Worm (Caenorhabditis elegans) whole organism, L4 larva: ENCODE results near the gene amt-1.

Experiments
- F10B5.3 ChIP-seq: sonication (generic microtip); optimal IDR thresholded peaks from 2 replicates; lab custom pipeline; 2016; ENCODE audit warnings: mild to moderate bottlenecking, missing genetic modification characterization, missing compliant biosample characterization
- F44E2.7 ChIP-seq: fragments of 200-800 bp; sonication (Bioruptor generic); IDR thresholded peaks from 2 replicates; pipeline ENCODE4 v2.1.2; 2022; ENCODE audit warnings: missing genetic modification characterization, missing compliant biosample characterization
- F49E8.2 ChIP-seq: sonication (generic microtip); optimal IDR thresholded peaks from 2 replicates; lab custom pipeline; 2016; ENCODE audit warnings: missing compliant biosample characterization, mild to moderate bottlenecking, missing genetic modification characterization, borderline replicate concordance
- Y105C5A.15 ChIP-seq: fragments of 200-800 bp; sonication (Bioruptor generic); IDR thresholded peaks from 2 replicates; pipeline ENCODE4 v1.3.6; 2022; ENCODE audit warnings: missing genetic modification characterization, missing compliant biosample characterization
- Y5F2A.4 ChIP-seq: fragments of 200-800 bp; sonication (Bioruptor generic); optimal IDR thresholded peaks from 2 replicates; lab custom pipeline; 2018; ENCODE audit warnings: mild to moderate bottlenecking, missing genetic modification characterization, missing compliant biosample characterization
- aha-1 ChIP-seq: fragments of 150-350 bp; peaks from one replicate; lab custom pipeline; 2014; ENCODE audit warnings: missing biosample characterization, missing genetic modification characterization
- arid-1 ChIP-seq: fragments of 200-800 bp; sonication (Bioruptor generic); conservative IDR thresholded peaks from 2 replicates; pipeline ENCODE4 v1.3.6; 2022; ENCODE audit warnings: missing genetic modification reagents, missing genetic modification characterization, missing compliant biosample characterization
- ceh-44 ChIP-seq: fragments of 200-800 bp; sonication (Bioruptor generic); IDR thresholded peaks from 2 replicates; pipeline ENCODE4 v1.3.6; 2022; ENCODE audit warnings: missing genetic modification reagents, missing genetic modification characterization, missing compliant biosample characterization
- ceh-82 ChIP-seq: sonication (generic microtip); optimal IDR thresholded peaks from 2 replicates; lab custom pipeline; 2017; ENCODE audit warnings: missing biosample characterization, missing genetic modification characterization
- ctbp-1 ChIP-seq: fragments of 200-800 bp; sonication (Bioruptor generic); IDR thresholded peaks from 2 replicates; pipeline ENCODE4 v1.3.6; 2022; ENCODE audit warnings: missing genetic modification reagents, missing genetic modification characterization, missing compliant biosample characterization
- daf-12 ChIP-seq: fragments of 150-350 bp; optimal IDR thresholded peaks from 2 replicates; lab custom pipeline; 2014; ENCODE audit warnings: missing biosample characterization, missing genetic modification reagents, missing genetic modification characterization
- daf-16 ChIP-seq, 3 experiments: sonication (generic microtip); optimal IDR thresholded peaks; 2 replicates each; lab custom pipeline; 2016 to 2017; ENCODE audit warnings: missing genetic modification characterization in 3 of 3, missing genetic modification reagents in 3 of 3, mild to moderate bottlenecking in 2 of 3, missing compliant biosample characterization in 2 of 3, missing biosample characterization in 1 of 3, moderate library complexity in 1 of 3
- daf-19 ChIP-seq: fragments of 200-800 bp; sonication (Bioruptor generic); conservative IDR thresholded peaks from 2 replicates; pipeline ENCODE4 v1.3.6; 2022; ENCODE audit warnings: missing genetic modification characterization, missing compliant biosample characterization
- dmd-8 ChIP-seq: fragments of 200-800 bp; sonication (Bioruptor generic); IDR thresholded peaks from 2 replicates; pipeline ENCODE4 v1.3.6; 2022; ENCODE audit warnings: missing genetic modification characterization, missing compliant biosample characterization
- dmd-9 ChIP-seq: fragments of 200-800 bp; sonication (Bioruptor generic); IDR thresholded peaks from 2 replicates; pipeline ENCODE4 v1.3.6; 2022; ENCODE audit warnings: missing genetic modification reagents, missing genetic modification characterization, missing compliant biosample characterization
- dpl-1 ChIP-seq: fragments of 150-350 bp; optimal IDR thresholded peaks from 2 replicates; lab custom pipeline; 2014; ENCODE audit warnings: missing biosample characterization, missing genetic modification reagents, missing genetic modification characterization
- dve-1 ChIP-seq: sonication (generic microtip); optimal IDR thresholded peaks from 2 replicates; lab custom pipeline; 2017; ENCODE audit warnings: antibody characterized with exemption, mild to moderate bottlenecking, missing genetic modification characterization, missing compliant biosample characterization; ENCODE audit not compliant: insufficient read depth
- egl-43 ChIP-seq: fragments of 200-800 bp; sonication (Bioruptor generic); IDR thresholded peaks from 2 replicates; pipeline ENCODE4 v1.3.6; 2022; ENCODE audit warnings: missing genetic modification reagents, missing genetic modification characterization, missing compliant biosample characterization
- fkh-10 ChIP-seq: fragments of 150-350 bp; optimal IDR thresholded peaks from 2 replicates; lab custom pipeline; 2014; ENCODE audit warnings: missing biosample characterization, missing genetic modification reagents, missing genetic modification characterization
- gei-8 ChIP-seq: fragments of 200-800 bp; sonication (Bioruptor generic); optimal IDR thresholded peaks from 2 replicates; lab custom pipeline; 2018; ENCODE audit warnings: mild to moderate bottlenecking, missing genetic modification characterization, missing compliant biosample characterization
- hif-1 ChIP-seq, 2 experiments: sonication (generic microtip); optimal IDR thresholded peaks; 2 replicates each; lab custom pipeline; 2016 to 2017; ENCODE audit warnings: missing compliant biosample characterization in 2 of 2, missing genetic modification characterization in 2 of 2, missing genetic modification reagents in 2 of 2, missing genotype in 2 of 2, mild to moderate bottlenecking in 1 of 2
- lin-38 ChIP-seq: fragments of 200-800 bp; sonication (Bioruptor generic); IDR thresholded peaks from 2 replicates; pipeline ENCODE4 v1.3.6; 2022; ENCODE audit warnings: missing genetic modification reagents, missing genetic modification characterization, missing compliant biosample characterization
- lir-3 ChIP-seq: sonication (generic microtip); optimal IDR thresholded peaks from 2 replicates; lab custom pipeline; 2016; ENCODE audit warnings: mild to moderate bottlenecking, missing genetic modification characterization, missing compliant biosample characterization
- mdl-1 ChIP-seq, 2 experiments: fragments of 150-350 bp in 1 of 2; sonication (generic microtip) in 1 of 2; optimal IDR thresholded peaks; 2 replicates each; lab custom pipeline; 2014 to 2017; ENCODE audit warnings: missing biosample characterization in 2 of 2, missing genetic modification characterization in 2 of 2
- mep-1 ChIP-seq: fragments of 150-350 bp; sonication (generic microtip); optimal IDR thresholded peaks from 3 replicates; lab custom pipeline; 2014; ENCODE audit warnings: missing biosample characterization, missing genetic modification characterization
- mes-2 ChIP-seq: sonication (generic microtip); optimal IDR thresholded peaks from 2 replicates; lab custom pipeline; 2016; ENCODE audit warnings: missing genotype, mild to moderate bottlenecking, missing genetic modification characterization, missing compliant biosample characterization; ENCODE audit not compliant: poor library complexity, severe bottlenecking
- mxl-3 ChIP-seq: fragments of 200-800 bp; sonication (Bioruptor generic); optimal IDR thresholded peaks from 2 replicates; lab custom pipeline; 2018; ENCODE audit warnings: mild to moderate bottlenecking, missing genetic modification characterization, missing compliant biosample characterization
- nhr-10 ChIP-seq: fragments of 150-350 bp; optimal IDR thresholded peaks from 2 replicates; lab custom pipeline; 2014; ENCODE audit warnings: missing biosample characterization, missing genetic modification characterization
- nhr-102 ChIP-seq: sonication (generic microtip); optimal IDR thresholded peaks from 2 replicates; lab custom pipeline; 2016; ENCODE audit warnings: mild to moderate bottlenecking, missing genetic modification characterization, moderate library complexity, missing compliant biosample characterization
- nhr-111 ChIP-seq: fragments of 200-800 bp; sonication (Bioruptor generic); optimal IDR thresholded peaks from 2 replicates; lab custom pipeline; 2018; ENCODE audit warnings: mild to moderate bottlenecking, missing genetic modification characterization, missing compliant biosample characterization
- nhr-28 ChIP-seq: fragments of 150-350 bp; optimal IDR thresholded peaks from 2 replicates; lab custom pipeline; 2014; ENCODE audit warnings: missing biosample characterization, missing genetic modification characterization
- nhr-48 ChIP-seq: sonication (generic microtip); optimal IDR thresholded peaks from 2 replicates; lab custom pipeline; 2016; ENCODE audit warnings: mild to moderate bottlenecking, missing genetic modification characterization, missing compliant biosample characterization
- pha-4 ChIP-seq, 2 experiments: fragments of 150-350 bp in 1 of 2; fragments of 200-800 bp in 1 of 2; sonication (Bioruptor generic) in 1 of 2; IDR thresholded peaks in 1 of 2; optimal IDR thresholded peaks in 1 of 2; 2 replicates each; pipeline versions ENCODE4 v1.3.6 to Lab custom; 2014 to 2022; ENCODE audit warnings: missing genetic modification characterization in 2 of 2, missing genetic modification reagents in 2 of 2, missing biosample characterization in 1 of 2, missing compliant biosample characterization in 1 of 2
- php-3 ChIP-seq: fragments of 200-800 bp; sonication (Bioruptor generic); IDR thresholded peaks from 2 replicates; pipeline ENCODE4 v1.3.6; 2022; ENCODE audit warnings: missing genetic modification reagents, missing genetic modification characterization, missing compliant biosample characterization
- pqm-1 ChIP-seq: sonication (generic microtip); optimal IDR thresholded peaks from 2 replicates; lab custom pipeline; 2017; ENCODE audit warnings: missing biosample characterization, missing genetic modification characterization
- rbr-2 ChIP-seq: sonication (generic microtip); optimal IDR thresholded peaks from 2 replicates; lab custom pipeline; 2016; ENCODE audit warnings: missing genotype, missing genetic modification characterization, missing compliant biosample characterization
- set-16 ChIP-seq: fragments of 200-800 bp; sonication (Bioruptor generic); IDR thresholded peaks from 2 replicates; pipeline ENCODE4 v1.3.6; 2022; ENCODE audit warnings: missing genetic modification reagents, missing genetic modification characterization, missing compliant biosample characterization
- skn-1 ChIP-seq: fragments of 150-350 bp; optimal IDR thresholded peaks from 2 replicates; lab custom pipeline; 2014; ENCODE audit warnings: missing biosample characterization, missing genetic modification characterization
- spr-1 ChIP-seq: sonication (generic microtip); optimal IDR thresholded peaks from 2 replicates; lab custom pipeline; 2016; ENCODE audit warnings: mild to moderate bottlenecking, missing genetic modification characterization, missing compliant biosample characterization
- spr-3 ChIP-seq: fragments of 200-800 bp; sonication (Bioruptor generic); optimal IDR thresholded peaks from 2 replicates; lab custom pipeline; 2018; ENCODE audit warnings: mild to moderate bottlenecking, missing genetic modification characterization, missing compliant biosample characterization
- unc-62 ChIP-seq, 3 experiments: fragments of 150-350 bp in 1 of 3; sonication (generic microtip); optimal IDR thresholded peaks in 2 of 3; peaks in 1 of 3; 1 replicate in 1 of 3; 2 replicates in 2 of 3; lab custom pipeline; 2014 to 2017; ENCODE audit warnings: missing biosample characterization in 3 of 3, missing genetic modification characterization in 3 of 3, missing genetic modification reagents in 3 of 3, missing genotype in 1 of 3
- zfp-3 ChIP-seq: fragments of 200-800 bp; sonication (Bioruptor generic); conservative IDR thresholded peaks from 2 replicates; pipeline ENCODE4 v1.3.6; 2022; ENCODE audit warnings: missing genetic modification reagents, missing genetic modification characterization, missing compliant biosample characterization
- zip-11 ChIP-seq: fragments of 200-800 bp; sonication (Bioruptor generic); IDR thresholded peaks from 2 replicates; pipeline ENCODE4 v1.3.6; 2022; ENCODE audit warnings: missing genetic modification characterization, missing compliant biosample characterization
- ztf-7 ChIP-seq: fragments of 150-350 bp; optimal IDR thresholded peaks from 2 replicates; lab custom pipeline; 2014; ENCODE audit warnings: missing biosample characterization, missing genetic modification characterization

The amt-1 gene

ce11 chrX:4523887-4524350, 47.3 kb upstream of the amt-1 start, which contains the start of gene pdi-2 (continued):
- TF ChIP-seq pha-4 (GFP tag; IDR thresholded peaks at IDR 0.05; lab: Robert Waterston, UW) = peak; percentile 76
- TF ChIP-seq pha-4 (tag; optimal IDR thresholded peaks at IDR 0.05; lab: Kevin White, UChicago) = no peak
- no peak for TF ChIP-seq ceh-82 (tag; lab: Kevin White, UChicago)
- TF ChIP-seq nhr-28 (tag; lab: Kevin White, UChicago) = peak; percentile 65
- TF ChIP-seq mes-2 (tag; lab: Kevin White, UChicago) = peak; percentile 48
- no peak for TF ChIP-seq spr-1 (tag; lab: Kevin White, UChicago)
- TF ChIP-seq set-16 (GFP tag; lab: Robert Waterston, UW) = peak; percentile 98
- TF ChIP-seq mep-1 = peak; percentile 87
- no peak for TF ChIP-seq php-3 (GFP tag; lab: Robert Waterston, UW)
- TF ChIP-seq pqm-1 = peak; percentile 23
- peak in 1 of 2 experiments; percentile 68 for TF ChIP-seq mdl-1 (tag; optimal IDR thresholded peaks at IDR 0.05; lab: Kevin White, UChicago)
- TF ChIP-seq daf-12 (tag; lab: Kevin White, UChicago) = no peak

DNA sequence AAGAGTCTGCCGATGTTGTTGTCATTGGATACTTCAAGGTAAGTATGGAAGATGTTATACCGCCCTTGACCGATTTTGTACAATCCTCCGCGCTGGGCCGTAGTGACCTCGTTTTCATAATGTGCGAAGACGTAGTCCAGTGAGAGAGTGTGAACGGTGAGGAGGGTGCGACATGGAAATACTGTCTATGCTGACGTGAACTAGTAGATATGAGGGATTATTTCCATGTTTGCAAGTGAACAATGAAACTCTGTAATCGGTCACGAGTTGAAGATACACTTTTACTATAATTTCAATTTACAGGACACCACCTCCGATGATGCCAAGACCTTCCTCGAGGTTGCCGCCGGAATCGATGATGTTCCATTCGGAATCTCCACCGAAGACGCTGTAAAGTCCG, 46.4 kb upstream of the amt-1 start:
- TF ChIP-seq gei-8 (GFP tag; lab: Kevin White, UChicago) = no peak
- no peak for TF ChIP-seq mxl-3 (GFP tag; lab: Kevin White, UChicago)
- TF ChIP-seq zfp-3 (GFP tag; lab: Robert Waterston, UW) = no peak
- TF ChIP-seq aha-1 (tag; lab: Kevin White, UChicago) = peak; percentile 19
- TF ChIP-seq Y5F2A.4 (GFP tag; lab: Kevin White, UChicago) = no peak
- no peak for TF ChIP-seq rbr-2 (tag; lab: Kevin White, UChicago)
- TF ChIP-seq dmd-9 (GFP tag; lab: Robert Waterston, UW) = no peak
- peak; percentile 22 for TF ChIP-seq nhr-28 (tag; lab: Kevin White, UChicago)
- TF ChIP-seq spr-3 (GFP tag; lab: Kevin White, UChicago) = peak; percentile 44
- TF ChIP-seq unc-62 (GFP tag; optimal IDR thresholded peaks at IDR 0.05 in 1 of 2; lab: Kevin White, UChicago) = peak in 1 of 2 experiments; percentile 84
- no peak for TF ChIP-seq unc-62 (tag; optimal IDR thresholded peaks at IDR 0.05; lab: Kevin White, UChicago)

ce11 chrX:4526412-4526811, 44.8 kb upstream of the amt-1 start:
- TF ChIP-seq zip-11 (GFP tag; lab: Robert Waterston, UW) = no peak
- TF ChIP-seq dpl-1 (GFP tag; lab: Kevin White, UChicago) = no peak
- no peak for TF ChIP-seq mxl-3 (GFP tag; lab: Kevin White, UChicago)
- TF ChIP-seq ztf-7 (tag; lab: Kevin White, UChicago) = no peak
- TF ChIP-seq ceh-82 (tag; lab: Kevin White, UChicago) = no peak
- TF ChIP-seq arid-1 (GFP tag; lab: Robert Waterston, UW) = 0 out of 2 replicates have a peak, but pooled peaks have one; percentile 16
- TF ChIP-seq nhr-111 (GFP tag; lab: Kevin White, UChicago) = no peak
- TF ChIP-seq hif-1 (tag; optimal IDR thresholded peaks at IDR 0.05; lab: Kevin White, UChicago) = no peak
- peak; percentile 43 for TF ChIP-seq dve-1 (tag; lab: Kevin White, UChicago)
- no peak for TF ChIP-seq skn-1 (tag; lab: Kevin White, UChicago)
- TF ChIP-seq Y105C5A.15 = no peak
- TF ChIP-seq daf-19 (GFP tag; lab: Robert Waterston, UW) = no peak
- TF ChIP-seq aha-1 (tag; lab: Kevin White, UChicago) = no peak
- no peak for TF ChIP-seq egl-43
- no peak for TF ChIP-seq pqm-1
- no peak for TF ChIP-seq F44E2.7 (GFP tag; lab: Robert Waterston, UW)
- no peak for TF ChIP-seq F49E8.2 (tag; lab: Kevin White, UChicago)
- no peak for TF ChIP-seq ceh-44
- TF ChIP-seq lir-3 (tag; lab: Kevin White, UChicago) = no peak
- 0 out of 2 replicates have a peak, but pooled peaks have one; percentile 24 for TF ChIP-seq lin-38
- peak; percentile 39 for TF ChIP-seq nhr-48
- no peak for TF ChIP-seq gei-8 (GFP tag; lab: Kevin White, UChicago)
- TF ChIP-seq zfp-3 (GFP tag; lab: Robert Waterston, UW) = 0 out of 2 replicates have a peak, but pooled peaks have one; percentile 29
- TF ChIP-seq ctbp-1 = no peak
- TF ChIP-seq F10B5.3 = no peak
- TF ChIP-seq dmd-8 (GFP tag; lab: Robert Waterston, UW) = no peak
- peak; percentile 62 for TF ChIP-seq nhr-102 (tag; lab: Kevin White, UChicago)
- TF ChIP-seq mdl-1 (tag; optimal IDR thresholded peaks at IDR 0.05; lab: Kevin White, UChicago) = no peak
- no peak for TF ChIP-seq fkh-10
- TF ChIP-seq mes-2 (tag; lab: Kevin White, UChicago) = peak; percentile 0
- TF ChIP-seq daf-16 (GFP tag; optimal IDR thresholded peaks at IDR 0.05; lab: Kevin White, UChicago) = no peak
- TF ChIP-seq daf-16 (tag; optimal IDR thresholded peaks at IDR 0.05; lab: Kevin White, UChicago) = peak; percentile 37
- TF ChIP-seq nhr-10 = peak; percentile 64
